Worm (Caenorhabditis elegans): Measurements from ENCODE around the gene F09B12.3.

DNA sequence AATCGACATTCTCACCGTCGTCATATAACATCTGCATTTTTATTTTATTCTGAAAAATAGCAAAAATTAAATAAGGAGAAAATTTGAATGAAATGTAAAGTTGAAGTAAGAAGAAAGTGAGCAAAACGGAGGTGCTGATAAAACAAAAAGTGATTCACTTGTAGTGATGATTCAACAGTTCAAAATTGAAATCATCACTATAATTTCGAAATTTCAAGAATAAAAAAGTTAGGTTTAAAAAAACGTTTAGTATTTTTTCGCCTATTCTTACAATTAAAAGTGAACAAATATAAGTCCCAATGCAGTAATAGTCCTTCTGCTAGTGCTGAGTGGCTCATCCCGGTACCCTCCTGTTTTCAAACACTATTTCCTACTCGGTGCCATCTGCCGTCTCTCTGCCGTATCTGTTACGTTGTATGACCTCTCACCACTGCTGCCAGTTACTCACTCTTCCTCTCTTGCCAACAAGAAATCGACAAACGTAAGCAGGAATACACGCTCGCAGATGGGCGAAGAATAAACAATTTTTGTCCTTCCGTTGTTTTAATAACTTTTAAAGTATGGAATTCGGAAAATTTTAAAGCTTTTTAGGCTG is 2.7 kb upstream of the F09B12.3 start, which contains the start of gene dhhc-1:
- TF ChIP-seq tbx-11 (GFP tag; IDR thresholded peaks at IDR 0.05) (no peak), ama-1 (optimal IDR thresholded peaks at IDR 0.05) (no peak), B0310.2 (tag; optimal IDR thresholded peaks at IDR 0.05) (no peak), tra-4 (tag; optimal IDR thresholded peaks at IDR 0.05) (no peak), F13C5.2 (tag; optimal IDR thresholded peaks at IDR 0.05) (peak; percentile 28)
